Worm (Caenorhabditis elegans) whole organism, L4 larva: ENCODE data around the gene ZC13.10.

ENCODE experiments used
- F10B5.3 ChIP-seq: sonication (generic microtip); optimal IDR thresholded peaks from 2 replicates; lab custom pipeline; 2016; ENCODE audit warnings: mild to moderate bottlenecking, missing genetic modification characterization, missing compliant biosample characterization
- F37D6.2 ChIP-seq: sonication (generic microtip); optimal IDR thresholded peaks from 2 replicates; lab custom pipeline; 2016; ENCODE audit warnings: mild to moderate bottlenecking, missing genetic modification characterization, missing compliant biosample characterization
- F49E8.2 ChIP-seq: sonication (generic microtip); optimal IDR thresholded peaks from 2 replicates; lab custom pipeline; 2016; ENCODE audit warnings: missing compliant biosample characterization, mild to moderate bottlenecking, missing genetic modification characterization, borderline replicate concordance
- T20F7.1 ChIP-seq: fragments of 200-800 bp; sonication (Bioruptor generic); optimal IDR thresholded peaks from 2 replicates; lab custom pipeline; 2018; ENCODE audit warnings: mild to moderate bottlenecking, missing genetic modification characterization, missing compliant biosample characterization
- T26A8.4 ChIP-seq: fragments of 200-800 bp; sonication (Bioruptor generic); IDR thresholded peaks from 2 replicates; pipeline ENCODE4 v1.3.6; 2022; ENCODE audit warnings: missing genetic modification characterization, missing compliant biosample characterization
- Y105C5A.15 ChIP-seq: fragments of 200-800 bp; sonication (Bioruptor generic); IDR thresholded peaks from 2 replicates; pipeline ENCODE4 v1.3.6; 2022; ENCODE audit warnings: missing genetic modification characterization, missing compliant biosample characterization
- ZK546.5 ChIP-seq, 2 experiments: sonication (generic microtip); optimal IDR thresholded peaks; 2 replicates each; lab custom pipeline; 2017; ENCODE audit warnings: missing biosample characterization in 2 of 2, missing genetic modification characterization in 2 of 2
- ama-1 ChIP-seq: fragments of 150-350 bp; optimal IDR thresholded peaks from 2 replicates; lab custom pipeline; 2014; ENCODE audit warnings: inconsistent platforms, mixed read lengths
- attf-4 ChIP-seq: sonication (generic microtip); optimal IDR thresholded peaks from 3 replicates; lab custom pipeline; 2017; ENCODE audit warnings: missing biosample characterization, missing genetic modification characterization
- ceh-82 ChIP-seq: sonication (generic microtip); optimal IDR thresholded peaks from 2 replicates; lab custom pipeline; 2017; ENCODE audit warnings: missing biosample characterization, missing genetic modification characterization
- ces-1 ChIP-seq: fragments of 150-350 bp; sonication (generic microtip); optimal IDR thresholded peaks from 4 replicates; lab custom pipeline; 2014; ENCODE audit warnings: missing biosample characterization, missing genetic modification reagents, missing genetic modification characterization
- daf-12 ChIP-seq: fragments of 150-350 bp; optimal IDR thresholded peaks from 2 replicates; lab custom pipeline; 2014; ENCODE audit warnings: missing biosample characterization, missing genetic modification reagents, missing genetic modification characterization
- daf-16 ChIP-seq, 3 experiments: sonication (generic microtip); optimal IDR thresholded peaks; 2 replicates each; lab custom pipeline; 2016 to 2017; ENCODE audit warnings: missing genetic modification characterization in 3 of 3, missing genetic modification reagents in 3 of 3, mild to moderate bottlenecking in 2 of 3, missing compliant biosample characterization in 2 of 3, missing biosample characterization in 1 of 3, moderate library complexity in 1 of 3
- daf-19 ChIP-seq: fragments of 200-800 bp; sonication (Bioruptor generic); conservative IDR thresholded peaks from 2 replicates; pipeline ENCODE4 v1.3.6; 2022; ENCODE audit warnings: missing genetic modification characterization, missing compliant biosample characterization
- daf-8 ChIP-seq: fragments of 200-800 bp; sonication (Bioruptor generic); IDR thresholded peaks from 2 replicates; pipeline ENCODE4 v1.3.6; 2022; ENCODE audit warnings: missing genetic modification characterization, missing compliant biosample characterization
- dmd-8 ChIP-seq: fragments of 200-800 bp; sonication (Bioruptor generic); IDR thresholded peaks from 2 replicates; pipeline ENCODE4 v1.3.6; 2022; ENCODE audit warnings: missing genetic modification characterization, missing compliant biosample characterization
- dmd-9 ChIP-seq: fragments of 200-800 bp; sonication (Bioruptor generic); IDR thresholded peaks from 2 replicates; pipeline ENCODE4 v1.3.6; 2022; ENCODE audit warnings: missing genetic modification reagents, missing genetic modification characterization, missing compliant biosample characterization
- dpl-1 ChIP-seq: fragments of 150-350 bp; optimal IDR thresholded peaks from 2 replicates; lab custom pipeline; 2014; ENCODE audit warnings: missing biosample characterization, missing genetic modification reagents, missing genetic modification characterization
- gei-8 ChIP-seq: fragments of 200-800 bp; sonication (Bioruptor generic); optimal IDR thresholded peaks from 2 replicates; lab custom pipeline; 2018; ENCODE audit warnings: mild to moderate bottlenecking, missing genetic modification characterization, missing compliant biosample characterization
- hif-1 ChIP-seq, 2 experiments: sonication (generic microtip); optimal IDR thresholded peaks; 2 replicates each; lab custom pipeline; 2016 to 2017; ENCODE audit warnings: missing compliant biosample characterization in 2 of 2, missing genetic modification characterization in 2 of 2, missing genetic modification reagents in 2 of 2, missing genotype in 2 of 2, mild to moderate bottlenecking in 1 of 2
- hlh-11 ChIP-seq: fragments of 200-800 bp; sonication (Bioruptor generic); optimal IDR thresholded peaks from 2 replicates; lab custom pipeline; 2018; ENCODE audit warnings: mild to moderate bottlenecking, missing genetic modification characterization, missing compliant biosample characterization
- hmg-1.1 ChIP-seq: fragments of 200-800 bp; sonication (Bioruptor generic); IDR thresholded peaks from 2 replicates; pipeline ENCODE4 v1.3.6; 2022; ENCODE audit warnings: missing genetic modification reagents, missing genetic modification characterization, missing compliant biosample characterization
- jun-1 ChIP-seq: fragments of 150-350 bp; optimal IDR thresholded peaks from 2 replicates; lab custom pipeline; 2014; ENCODE audit warnings: missing biosample characterization, missing genetic modification reagents, missing genetic modification characterization
- lin-15B ChIP-seq: fragments of 150-350 bp; sonication (generic microtip); optimal IDR thresholded peaks from 3 replicates; lab custom pipeline; 2014; ENCODE audit warnings: missing biosample characterization, missing genetic modification characterization
- lin-29 ChIP-seq: fragments of 200-800 bp; sonication (Bioruptor generic); IDR thresholded peaks from 2 replicates; pipeline ENCODE4 v1.3.6; 2022; ENCODE audit warnings: missing genetic modification reagents, missing genetic modification characterization, missing compliant biosample characterization
- lsy-2 ChIP-seq, 2 experiments: fragments of 150-350 bp in 1 of 2; sonication (generic microtip) in 1 of 2; optimal IDR thresholded peaks; 2 replicates each; lab custom pipeline; 2014 to 2017; ENCODE audit warnings: missing biosample characterization in 2 of 2, missing genetic modification characterization in 2 of 2
- mdl-1 ChIP-seq, 2 experiments: fragments of 150-350 bp in 1 of 2; sonication (generic microtip) in 1 of 2; optimal IDR thresholded peaks; 2 replicates each; lab custom pipeline; 2014 to 2017; ENCODE audit warnings: missing biosample characterization in 2 of 2, missing genetic modification characterization in 2 of 2
- mdt-29 ChIP-seq: fragments of 200-800 bp; sonication (Bioruptor generic); IDR thresholded peaks from 2 replicates; pipeline ENCODE4 v1.3.6; 2022; ENCODE audit warnings: missing genetic modification reagents, missing genetic modification characterization, missing compliant biosample characterization
- mep-1 ChIP-seq: fragments of 150-350 bp; sonication (generic microtip); optimal IDR thresholded peaks from 3 replicates; lab custom pipeline; 2014; ENCODE audit warnings: missing biosample characterization, missing genetic modification characterization
- mxl-2 ChIP-seq: fragments of 200-800 bp; sonication (Bioruptor generic); conservative IDR thresholded peaks from 2 replicates; pipeline ENCODE4 v1.3.6; 2022; ENCODE audit warnings: missing genetic modification reagents, missing genetic modification characterization, missing compliant biosample characterization
- mxl-3 ChIP-seq: fragments of 200-800 bp; sonication (Bioruptor generic); optimal IDR thresholded peaks from 2 replicates; lab custom pipeline; 2018; ENCODE audit warnings: mild to moderate bottlenecking, missing genetic modification characterization, missing compliant biosample characterization
- nhr-10 ChIP-seq: fragments of 150-350 bp; optimal IDR thresholded peaks from 2 replicates; lab custom pipeline; 2014; ENCODE audit warnings: missing biosample characterization, missing genetic modification characterization
- nhr-11 ChIP-seq: fragments of 150-350 bp; optimal IDR thresholded peaks from 2 replicates; lab custom pipeline; 2014; ENCODE audit warnings: missing biosample characterization, missing genetic modification characterization
- nhr-237 ChIP-seq: sonication (generic microtip); optimal IDR thresholded peaks from 2 replicates; lab custom pipeline; 2017; ENCODE audit warnings: missing biosample characterization, missing genetic modification characterization
- nhr-42 ChIP-seq: fragments of 200-800 bp; sonication (Bioruptor generic); IDR thresholded peaks from 2 replicates; pipeline ENCODE4 v1.3.6; 2022; ENCODE audit warnings: missing genetic modification characterization, missing compliant biosample characterization
- nhr-48 ChIP-seq: sonication (generic microtip); optimal IDR thresholded peaks from 2 replicates; lab custom pipeline; 2016; ENCODE audit warnings: mild to moderate bottlenecking, missing genetic modification characterization, missing compliant biosample characterization
- nhr-76 ChIP-seq: fragments of 150-350 bp; optimal IDR thresholded peaks from 2 replicates; lab custom pipeline; 2014; ENCODE audit warnings: missing biosample characterization, missing genetic modification characterization
- pha-4 ChIP-seq, 2 experiments: fragments of 150-350 bp in 1 of 2; fragments of 200-800 bp in 1 of 2; sonication (Bioruptor generic) in 1 of 2; IDR thresholded peaks in 1 of 2; optimal IDR thresholded peaks in 1 of 2; 2 replicates each; pipeline versions ENCODE4 v1.3.6 to Lab custom; 2014 to 2022; ENCODE audit warnings: missing genetic modification characterization in 2 of 2, missing genetic modification reagents in 2 of 2, missing biosample characterization in 1 of 2, missing compliant biosample characterization in 1 of 2
- pqm-1 ChIP-seq: sonication (generic microtip); optimal IDR thresholded peaks from 2 replicates; lab custom pipeline; 2017; ENCODE audit warnings: missing biosample characterization, missing genetic modification characterization
- rbr-2 ChIP-seq: sonication (generic microtip); optimal IDR thresholded peaks from 2 replicates; lab custom pipeline; 2016; ENCODE audit warnings: missing genotype, missing genetic modification characterization, missing compliant biosample characterization
- skn-1 ChIP-seq: fragments of 150-350 bp; optimal IDR thresholded peaks from 2 replicates; lab custom pipeline; 2014; ENCODE audit warnings: missing biosample characterization, missing genetic modification characterization
- snpc-1.2 ChIP-seq: fragments of 200-800 bp; sonication (Bioruptor generic); IDR thresholded peaks from 2 replicates; pipeline ENCODE4 v1.3.6; 2022; ENCODE audit warnings: missing genetic modification reagents, missing genetic modification characterization, missing compliant biosample characterization
- spr-3 ChIP-seq: fragments of 200-800 bp; sonication (Bioruptor generic); optimal IDR thresholded peaks from 2 replicates; lab custom pipeline; 2018; ENCODE audit warnings: mild to moderate bottlenecking, missing genetic modification characterization, missing compliant biosample characterization
- tra-1 ChIP-seq: fragments of 200-800 bp; sonication (Bioruptor generic); IDR thresholded peaks from 2 replicates; pipeline ENCODE4 v1.3.6; 2022; ENCODE audit warnings: missing genetic modification reagents, missing genetic modification characterization, missing compliant biosample characterization
- unc-39 ChIP-seq: sonication (generic microtip); optimal IDR thresholded peaks from 2 replicates; lab custom pipeline; 2017; ENCODE audit warnings: missing biosample characterization, missing genetic modification characterization
- vab-7 ChIP-seq: fragments of 200-800 bp; sonication (Bioruptor generic); IDR thresholded peaks from 2 replicates; pipeline ENCODE4 v1.3.6; 2022; ENCODE audit warnings: missing genetic modification reagents, missing genetic modification characterization, missing compliant biosample characterization
- zag-1 ChIP-seq: fragments of 150-350 bp; optimal IDR thresholded peaks from 2 replicates; lab custom pipeline; 2014; ENCODE audit warnings: missing biosample characterization, missing genetic modification characterization
- zfp-2 ChIP-seq: sonication (generic microtip); optimal IDR thresholded peaks from 2 replicates; lab custom pipeline; 2016; ENCODE audit warnings: mild to moderate bottlenecking, missing genetic modification characterization, missing compliant biosample characterization
- zfp-3 ChIP-seq: fragments of 200-800 bp; sonication (Bioruptor generic); conservative IDR thresholded peaks from 2 replicates; pipeline ENCODE4 v1.3.6; 2022; ENCODE audit warnings: missing genetic modification reagents, missing genetic modification characterization, missing compliant biosample characterization
- zip-11 ChIP-seq: fragments of 200-800 bp; sonication (Bioruptor generic); IDR thresholded peaks from 2 replicates; pipeline ENCODE4 v1.3.6; 2022; ENCODE audit warnings: missing genetic modification characterization, missing compliant biosample characterization
- zip-2 ChIP-seq: fragments of 150-350 bp; optimal IDR thresholded peaks from 2 replicates; lab custom pipeline; 2014; ENCODE audit warnings: missing biosample characterization, missing genetic modification characterization
- ztf-7 ChIP-seq: fragments of 150-350 bp; optimal IDR thresholded peaks from 2 replicates; lab custom pipeline; 2014; ENCODE audit warnings: missing biosample characterization, missing genetic modification characterization

Gene ZC13.10

ce11 chrX:876935-877334 is 25.5 kb downstream of the ZC13.10 start, which contains the start of gene ZC13.1:
Gene ZC13.1 (plus strand): TSS chrX:877239.
- no peak for TF ChIP-seq dmd-9 (GFP tag; lab: Robert Waterston, UW)
- TF ChIP-seq daf-16 (GFP tag; optimal IDR thresholded peaks at IDR 0.05; lab: Kevin White, UChicago), result no peak
- TF ChIP-seq daf-16 (tag; optimal IDR thresholded peaks at IDR 0.05; lab: Kevin White, UChicago), result peak; percentile 64
- no peak for TF ChIP-seq ceh-82 (tag; lab: Kevin White, UChicago)
- peak; percentile 71 for TF ChIP-seq mxl-3
- TF ChIP-seq attf-4, result no peak
- TF ChIP-seq T20F7.1, result peak; percentile 1
- no peak for TF ChIP-seq nhr-237 (tag; lab: Kevin White, UChicago)
- TF ChIP-seq lin-29, result no peak
- peak; percentile 26 for TF ChIP-seq nhr-11
- TF ChIP-seq lin-15B (tag; lab: Kevin White, UChicago), result no peak
- no peak for TF ChIP-seq zfp-2 (tag; lab: Kevin White, UChicago)
- TF ChIP-seq nhr-76 (tag; lab: Kevin White, UChicago), result no peak
- peak in 1 of 2 experiments; percentile 68 for TF ChIP-seq hif-1 (tag; optimal IDR thresholded peaks at IDR 0.05; lab: Kevin White, UChicago)
- peak; percentile 65 for TF ChIP-seq pqm-1 (tag; lab: Kevin White, UChicago)
- no peak for TF ChIP-seq F49E8.2 (tag; lab: Kevin White, UChicago)
- TF ChIP-seq daf-19 (GFP tag; lab: Robert Waterston, UW), result no peak
- TF ChIP-seq lsy-2 (tag; optimal IDR thresholded peaks at IDR 0.05; lab: Kevin White, UChicago), result peak in 1 of 2 experiments; percentile 81
- no peak for TF ChIP-seq mxl-2 (GFP tag; lab: Robert Waterston, UW)
- peak; percentile 62 for TF ChIP-seq hlh-11 (tag; lab: Kevin White, UChicago)
- TF ChIP-seq zip-2 (tag; lab: Kevin White, UChicago), result no peak
- TF ChIP-seq tra-1, result no peak
- TF ChIP-seq zfp-3 (GFP tag; lab: Robert Waterston, UW), result no peak
- no peak for TF ChIP-seq nhr-10 (tag; lab: Kevin White, UChicago)
- no peak for TF ChIP-seq ces-1 (GFP tag; lab: Kevin White, UChicago)
- TF ChIP-seq ztf-7, result no peak
- TF ChIP-seq unc-39 (tag; lab: Kevin White, UChicago), result no peak
- no peak for TF ChIP-seq F10B5.3 (tag; lab: Kevin White, UChicago)
- TF ChIP-seq T26A8.4, result no peak
- peak; percentile 35 for TF ChIP-seq ama-1 (lab: Kevin White, UChicago)
- peak; percentile 80 for TF ChIP-seq hmg-1.1 (GFP tag; lab: Robert Waterston, UW)
- no peak for TF ChIP-seq skn-1 (tag; lab: Kevin White, UChicago)
- TF ChIP-seq zag-1 (tag; lab: Kevin White, UChicago), result no peak
- no peak for TF ChIP-seq pha-4 (GFP tag; IDR thresholded peaks at IDR 0.05; lab: Robert Waterston, UW)
- peak; percentile 38 for TF ChIP-seq pha-4 (tag; optimal IDR thresholded peaks at IDR 0.05; lab: Kevin White, UChicago)
- peak; percentile 61 for TF ChIP-seq rbr-2 (tag; lab: Kevin White, UChicago)
- no peak for TF ChIP-seq nhr-48 (tag; lab: Kevin White, UChicago)
- no peak for TF ChIP-seq snpc-1.2 (GFP tag; lab: Robert Waterston, UW)
- TF ChIP-seq spr-3, result no peak
- no peak for TF ChIP-seq ZK546.5 (tag; optimal IDR thresholded peaks at IDR 0.05; lab: Kevin White, UChicago)
- no peak for TF ChIP-seq Y105C5A.15 (GFP tag; lab: Robert Waterston, UW)
- TF ChIP-seq mdt-29 (GFP tag; lab: Robert Waterston, UW), result no peak
- TF ChIP-seq dpl-1 (GFP tag; lab: Kevin White, UChicago), result peak; percentile 54
- no peak for TF ChIP-seq nhr-42
- TF ChIP-seq dmd-8, result no peak
- peak in 1 of 2 experiments; percentile 45 for TF ChIP-seq mdl-1 (tag; optimal IDR thresholded peaks at IDR 0.05; lab: Kevin White, UChicago)
- no peak for TF ChIP-seq zip-11 (GFP tag; lab: Robert Waterston, UW)
- peak; percentile 85 for TF ChIP-seq mep-1
- no peak for TF ChIP-seq daf-12
- no peak for TF ChIP-seq jun-1 (tag; lab: Kevin White, UChicago)
- no peak for TF ChIP-seq vab-7 (GFP tag; lab: Robert Waterston, UW)
- TF ChIP-seq gei-8, result no peak
- no peak for TF ChIP-seq daf-8 (GFP tag; lab: Robert Waterston, UW)
- no peak for TF ChIP-seq F37D6.2
